Worm (Caenorhabditis elegans) whole organism, L2 larva: ENCODE measurements around the gene srw-16.

Source experiments
- R02D3.7 ChIP-seq: fragments of 150-350 bp; optimal IDR thresholded peaks from 2 replicates; lab custom pipeline; 2014; ENCODE audit warnings: missing biosample characterization, missing genetic modification characterization
- elt-3 ChIP-seq: sonication (generic microtip); optimal IDR thresholded peaks from 2 replicates; lab custom pipeline; 2017; ENCODE audit warnings: missing biosample characterization, missing genetic modification characterization
- fos-1 ChIP-seq: fragments of 150-350 bp; optimal IDR thresholded peaks from 2 replicates; lab custom pipeline; 2014; ENCODE audit warnings: missing biosample characterization, missing genetic modification characterization
- lin-13 ChIP-seq: fragments of 150-350 bp; optimal IDR thresholded peaks from 2 replicates; lab custom pipeline; 2014; ENCODE audit warnings: missing biosample characterization, missing genetic modification reagents, missing genetic modification characterization
- nhr-237 ChIP-seq: fragments of 150-350 bp; optimal IDR thresholded peaks from 2 replicates; lab custom pipeline; 2014; ENCODE audit warnings: missing biosample characterization, missing genetic modification characterization
- sem-4 ChIP-seq: fragments of 150-350 bp; optimal IDR thresholded peaks from 2 replicates; lab custom pipeline; 2014; ENCODE audit warnings: missing biosample characterization, missing genetic modification reagents, missing genetic modification characterization
- snpc-4 ChIP-seq: fragments of 150-350 bp; optimal IDR thresholded peaks from 2 replicates; lab custom pipeline; 2014; ENCODE audit warnings: missing biosample characterization, missing genetic modification characterization

DNA sequence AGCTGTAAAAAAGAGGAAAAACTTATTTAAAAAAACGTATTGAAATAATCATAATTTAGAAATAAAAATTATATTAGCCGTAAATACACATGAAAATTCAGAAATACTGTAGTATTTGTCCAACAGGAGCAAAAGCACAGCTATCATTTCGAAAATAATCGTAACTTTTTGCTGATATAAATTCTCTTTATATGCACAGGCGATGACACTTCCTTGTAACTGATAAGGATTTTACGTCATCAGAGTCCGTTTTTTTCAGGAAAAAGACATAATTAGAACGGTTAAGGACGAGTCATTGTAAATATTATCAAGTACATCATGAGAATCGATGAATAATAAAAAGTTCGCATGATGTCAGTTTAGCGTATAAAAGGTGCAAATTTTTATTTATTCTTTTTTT is 48.8 kb upstream of the srw-16 start:
- TF ChIP-seq elt-3 (tag; lab: Kevin White, UChicago) (no peak), sem-4 (tag; lab: Kevin White, UChicago) (no peak), R02D3.7 (tag; lab: Kevin White, UChicago) (no peak), snpc-4 (tag; lab: Kevin White, UChicago) (no peak), lin-13 (GFP tag; lab: Kevin White, UChicago) (no peak), fos-1 (tag; lab: Kevin White, UChicago) (peak; percentile 94), nhr-237 (no peak)
